Worm (Caenorhabditis elegans) whole organism, young adult: ENCODE results near the gene lin-15A.

ENCODE experiments used
- B0336.3 ChIP-seq: fragments of 200-800 bp; sonication (Bioruptor generic); IDR thresholded peaks from 2 replicates; pipeline ENCODE4 v1.3.6; 2022; ENCODE audit warnings: missing genetic modification characterization, missing compliant biosample characterization
- F23B12.7 ChIP-seq: sonication (generic microtip); optimal IDR thresholded peaks from 2 replicates; lab custom pipeline; 2017; ENCODE audit warnings: missing genetic modification characterization, mild to moderate bottlenecking, missing compliant biosample characterization, antibody characterized with exemption, moderate library complexity; ENCODE audit not compliant: insufficient read depth
- F33H1.4 ChIP-seq: fragments of 200-800 bp; sonication (Bioruptor generic); IDR thresholded peaks from 2 replicates; pipeline ENCODE4 v1.3.6; 2022; ENCODE audit warnings: missing genetic modification reagents, missing genetic modification characterization, missing compliant biosample characterization
- K11D2.4 ChIP-seq: fragments of 200-800 bp; sonication (Bioruptor generic); IDR thresholded peaks from 2 replicates; pipeline ENCODE4 v1.3.6; 2022; ENCODE audit warnings: missing genetic modification reagents, missing genetic modification characterization, missing compliant biosample characterization
- T07F8.4 ChIP-seq: sonication (generic microtip); optimal IDR thresholded peaks from 2 replicates; lab custom pipeline; 2016; ENCODE audit warnings: mild to moderate bottlenecking, missing genetic modification characterization, moderate library complexity, missing compliant biosample characterization
- Y53F4B.3 ChIP-seq: fragments of 200-800 bp; sonication (Bioruptor generic); IDR thresholded peaks from 2 replicates; pipeline ENCODE4 v1.3.6; 2022; ENCODE audit warnings: missing genetic modification reagents, missing genetic modification characterization, missing compliant biosample characterization
- Y56A3A.18 ChIP-seq: fragments of 200-800 bp; sonication (Bioruptor generic); IDR thresholded peaks from 2 replicates; pipeline ENCODE4 v1.3.6; 2022; ENCODE audit warnings: missing genetic modification reagents, missing genetic modification characterization, missing compliant biosample characterization
- Y67H2A.10 ChIP-seq: fragments of 200-800 bp; sonication (Bioruptor generic); conservative IDR thresholded peaks from 2 replicates; pipeline ENCODE4 v1.3.6; 2022; ENCODE audit warnings: missing genetic modification reagents, missing genetic modification characterization, missing compliant biosample characterization
- ZK185.1 ChIP-seq: sonication (generic microtip); optimal IDR thresholded peaks from 2 replicates; lab custom pipeline; 2016; ENCODE audit warnings: mild to moderate bottlenecking, missing genetic modification characterization, missing compliant biosample characterization; ENCODE audit not compliant: poor library complexity, severe bottlenecking
- akir-1 ChIP-seq: fragments of 200-800 bp; sonication (Bioruptor generic); optimal IDR thresholded peaks from 2 replicates; lab custom pipeline; 2018; ENCODE audit warnings: mild to moderate bottlenecking, missing genetic modification characterization, moderate library complexity, missing compliant biosample characterization
- aptf-3 ChIP-seq: fragments of 200-800 bp; sonication (Bioruptor generic); IDR thresholded peaks from 2 replicates; pipeline ENCODE4 v1.3.6; 2022; ENCODE audit warnings: missing genetic modification characterization, missing compliant biosample characterization
- attf-3 ChIP-seq: fragments of 200-800 bp; sonication (Bioruptor generic); conservative IDR thresholded peaks from 2 replicates; pipeline ENCODE4 v1.3.6; 2022; ENCODE audit warnings: missing genetic modification reagents, missing genetic modification characterization, missing compliant biosample characterization
- ceh-27 ChIP-seq: fragments of 200-800 bp; sonication (Bioruptor generic); optimal IDR thresholded peaks from 2 replicates; lab custom pipeline; 2018; ENCODE audit warnings: mild to moderate bottlenecking, missing genetic modification characterization, moderate library complexity, missing compliant biosample characterization
- ceh-58 ChIP-seq: fragments of 200-800 bp; sonication (Bioruptor generic); IDR thresholded peaks from 2 replicates; pipeline ENCODE4 v1.3.6; 2022; ENCODE audit warnings: missing genetic modification characterization, missing compliant biosample characterization
- chd-7 ChIP-seq: sonication (generic microtip); optimal IDR thresholded peaks from 2 replicates; lab custom pipeline; 2016; ENCODE audit warnings: mild to moderate bottlenecking, missing genetic modification characterization, moderate library complexity, missing compliant biosample characterization
- die-1 ChIP-seq: sonication (generic microtip); optimal IDR thresholded peaks from 2 replicates; lab custom pipeline; 2016; ENCODE audit warnings: missing genotype, mild to moderate bottlenecking, missing genetic modification characterization, missing compliant biosample characterization
- hlh-12 ChIP-seq: sonication (generic microtip); optimal IDR thresholded peaks from 2 replicates; lab custom pipeline; 2016; ENCODE audit warnings: missing genetic modification characterization, missing compliant biosample characterization
- hmg-1.2 ChIP-seq: fragments of 200-800 bp; sonication (Bioruptor generic); IDR thresholded peaks from 2 replicates; pipeline ENCODE4 v1.3.6; 2022; ENCODE audit warnings: missing genetic modification reagents, missing genetic modification characterization, missing compliant biosample characterization
- hsf-1 ChIP-seq: fragments of 200-800 bp; sonication (Bioruptor generic); IDR thresholded peaks from 2 replicates; pipeline ENCODE4 v1.3.6; 2022; ENCODE audit warnings: missing genetic modification reagents, missing genetic modification characterization, missing compliant biosample characterization
- let-607 ChIP-seq, 2 experiments: fragments of 200-800 bp in 1 of 2; sonication (Bioruptor generic) in 1 of 2; sonication (generic microtip) in 1 of 2; optimal IDR thresholded peaks; 2 replicates each; lab custom pipeline; 2016 to 2018; ENCODE audit warnings: mild to moderate bottlenecking in 2 of 2, missing compliant biosample characterization in 2 of 2, missing genetic modification characterization in 2 of 2, moderate library complexity in 2 of 2, missing genotype in 1 of 2
- lin-35 ChIP-seq, 3 experiments: fragments of 150-350 bp in 2 of 3; sonication (generic microtip) in 1 of 3; optimal IDR thresholded peaks; 2 replicates each; lab custom pipeline; 2014 to 2018; ENCODE audit warnings: missing biosample characterization in 3 of 3, missing genetic modification characterization in 3 of 3, missing genetic modification reagents in 3 of 3
- lir-1 ChIP-seq: fragments of 200-800 bp; sonication (Bioruptor generic); conservative IDR thresholded peaks from 2 replicates; pipeline ENCODE4 v1.3.6; 2022; ENCODE audit warnings: missing genetic modification reagents, missing genetic modification characterization, missing compliant biosample characterization
- lsl-1 ChIP-seq: fragments of 200-800 bp; sonication (Bioruptor generic); optimal IDR thresholded peaks from 2 replicates; lab custom pipeline; 2018; ENCODE audit warnings: mild to moderate bottlenecking, missing genetic modification characterization, moderate library complexity, missing compliant biosample characterization
- nfya-2 ChIP-seq: fragments of 200-800 bp; sonication (Bioruptor generic); IDR thresholded peaks from 2 replicates; pipeline ENCODE4 v1.3.6; 2022; ENCODE audit warnings: missing genetic modification reagents, missing genetic modification characterization, missing compliant biosample characterization
- nhr-80 ChIP-seq: sonication (generic microtip); optimal IDR thresholded peaks from 2 replicates; lab custom pipeline; 2016; ENCODE audit warnings: missing genetic modification characterization, missing compliant biosample characterization
- rpc-1 ChIP-seq, 2 experiments: fragments of 150-350 bp in 1 of 2; sonication (generic microtip) in 1 of 2; optimal IDR thresholded peaks; 2 replicates each; lab custom pipeline; 2014 to 2018; ENCODE audit warnings: missing biosample characterization in 1 of 2, missing genetic modification characterization in 1 of 2, missing genetic modification reagents in 1 of 2, missing genotype in 1 of 2
- sdz-38 ChIP-seq: sonication (generic microtip); optimal IDR thresholded peaks from 2 replicates; lab custom pipeline; 2016; ENCODE audit warnings: missing genotype, missing genetic modification characterization, missing compliant biosample characterization
- somi-1 ChIP-seq: fragments of 200-800 bp; sonication (Bioruptor generic); optimal IDR thresholded peaks from 2 replicates; lab custom pipeline; 2018; ENCODE audit warnings: mild to moderate bottlenecking, missing genetic modification characterization, missing compliant biosample characterization
- tbp1 ChIP-seq: fragments of 200-800 bp; sonication (Bioruptor generic); optimal IDR thresholded peaks from 2 replicates; lab custom pipeline; 2018; ENCODE audit warnings: mild to moderate bottlenecking, missing genetic modification characterization, missing compliant biosample characterization
- unc-130 ChIP-seq: sonication (generic microtip); optimal IDR thresholded peaks from 2 replicates; lab custom pipeline; 2016; ENCODE audit warnings: missing genetic modification reagents, missing genetic modification characterization, missing compliant biosample characterization
- zfh-2 ChIP-seq: fragments of 200-800 bp; sonication (Bioruptor generic); conservative IDR thresholded peaks from 2 replicates; pipeline ENCODE4 v1.3.6; 2022; ENCODE audit warnings: missing genetic modification reagents, missing genetic modification characterization, missing compliant biosample characterization
- zim-3 ChIP-seq: sonication (generic microtip); optimal IDR thresholded peaks from 2 replicates; lab custom pipeline; 2017; ENCODE audit warnings: mild to moderate bottlenecking, missing genetic modification characterization, moderate library complexity, missing compliant biosample characterization
- ztf-25 ChIP-seq: fragments of 200-800 bp; sonication (Bioruptor generic); IDR thresholded peaks from 2 replicates; pipeline ENCODE4 v1.3.6; 2022; ENCODE audit warnings: missing genetic modification reagents, missing genetic modification characterization, missing compliant biosample characterization

lin-15A gene

ce11 chrX:15731668-15732067, at the start of gene lin-15A:
Gene lin-15A (plus strand): TSS chrX:15731968.
- no peak for TF ChIP-seq akir-1 (GFP tag; lab: Kevin White, UChicago)
- TF ChIP-seq unc-130 (GFP tag; lab: Kevin White, UChicago): no peak
- TF ChIP-seq aptf-3 (GFP tag; lab: Robert Waterston, UW): no peak
- TF ChIP-seq hmg-1.2 (GFP tag; lab: Robert Waterston, UW): no peak
- TF ChIP-seq F23B12.7 (tag; lab: Kevin White, UChicago): no peak
- no peak for TF ChIP-seq Y56A3A.18 (GFP tag; lab: Robert Waterston, UW)
- TF ChIP-seq Y67H2A.10: no peak
- no peak for TF ChIP-seq T07F8.4
- no peak for TF ChIP-seq nfya-2
- no peak for TF ChIP-seq F33H1.4
- TF ChIP-seq attf-3 (GFP tag; lab: Robert Waterston, UW): no peak
- no peak for TF ChIP-seq ZK185.1 (tag; lab: Kevin White, UChicago)

- TF ChIP-seq die-1 (tag; lab: Kevin White, UChicago) (no peak), ceh-58 (GFP tag; lab: Robert Waterston, UW) (no peak), F23B12.7 (tag; lab: Kevin White, UChicago) (peak; percentile 13), sdz-38 (no peak), hmg-1.2 (GFP tag; lab: Robert Waterston, UW) (peak; percentile 83), lin-35 (GFP tag; optimal IDR thresholded peaks at IDR 0.05; lab: Kevin White, UChicago) (no peak), rpc-1 (optimal IDR thresholded peaks at IDR 0.05; lab: Kevin White, UChicago) (no peak), rpc-1 (tag; optimal IDR thresholded peaks at IDR 0.05; lab: Kevin White, UChicago) (no peak), tbp1 (GFP tag; lab: Kevin White, UChicago) (no peak), let-607 (tag; optimal IDR thresholded peaks at IDR 0.05; lab: Kevin White, UChicago) (peak; percentile 93 to 95), nhr-80 (tag; lab: Kevin White, UChicago) (peak; percentile 84)
These were observed 42.5 kb upstream of the lin-15A start, which contains the start of gene C03H12.1 for ce11 chrX:15689244-15689643. Gene C03H12.1 (plus strand): TSS chrX:15689449.

- TF ChIP-seq lsl-1 (no peak), Y53F4B.3 (GFP tag; lab: Robert Waterston, UW) (no peak), ztf-25 (no peak), ZK185.1 (tag; lab: Kevin White, UChicago) (no peak), hlh-12 (tag; lab: Kevin White, UChicago) (no peak), zfh-2 (GFP tag; lab: Robert Waterston, UW) (no peak), ceh-27 (GFP tag; lab: Kevin White, UChicago) (no peak), K11D2.4 (GFP tag; lab: Robert Waterston, UW) (no peak), zim-3 (tag; lab: Kevin White, UChicago) (no peak), B0336.3 (GFP tag; lab: Robert Waterston, UW) (no peak), somi-1 (GFP tag; lab: Kevin White, UChicago) (no peak), hsf-1 (GFP tag; lab: Robert Waterston, UW) (no peak)
These were observed 38.3 kb upstream of the lin-15A start for ce11 chrX:15693466-15693865.

DNA sequence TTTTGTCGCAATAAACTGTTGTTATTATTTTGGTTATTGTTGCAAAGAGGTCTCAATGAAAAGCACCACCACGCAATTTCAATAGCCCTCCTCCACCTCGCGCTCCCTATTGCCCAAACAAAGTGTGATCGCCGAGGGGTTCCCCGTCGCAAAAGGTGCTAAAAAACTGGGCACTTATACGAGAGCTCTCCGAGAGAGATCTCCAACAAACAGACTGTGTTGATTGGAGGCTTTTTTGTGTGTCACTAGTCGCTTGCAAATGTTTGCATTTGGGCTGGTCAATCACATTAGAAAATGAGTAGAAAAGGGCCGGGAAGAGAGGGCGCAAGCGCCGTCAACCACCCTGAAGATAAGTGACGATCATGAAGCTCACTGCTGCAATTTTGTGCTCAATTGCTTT, 35.4 kb upstream of the lin-15A start, which contains the start of gene ZK662.2:
Gene ZK662.2, plus strand, starts transcription at position 301 of the 400 bp plus-strand sequence.
- no peak for TF ChIP-seq lir-1 (GFP tag; lab: Robert Waterston, UW)
- TF ChIP-seq chd-7 (tag; lab: Kevin White, UChicago): no peak
